Worm (Caenorhabditis elegans): ENCODE data around the gene R13D11.1.
"Not testable (repeated sequence)": the region's sequence is repeated elsewhere in the genome, so short reads cannot be mapped to it uniquely, and the experiment has no call there.

The R13D11.1 gene

DNA sequence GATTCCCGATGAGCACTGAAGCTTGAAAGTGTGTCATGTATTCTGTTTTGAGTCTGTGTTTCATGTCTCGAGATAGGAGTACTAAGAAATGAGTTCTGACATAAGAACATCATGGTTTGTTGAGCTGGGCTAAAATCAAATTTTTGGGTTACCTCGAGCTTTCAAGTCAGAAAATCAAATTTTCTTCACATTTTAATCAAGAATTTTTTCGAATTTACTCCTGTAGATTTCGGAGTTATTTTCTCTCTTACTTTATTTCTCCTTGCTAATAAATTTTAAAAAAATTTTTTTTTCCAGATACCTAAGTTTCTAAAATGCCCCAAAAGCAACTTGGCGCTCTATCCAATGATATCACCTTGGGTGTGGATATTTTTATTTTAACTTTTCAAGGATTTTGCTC is 8.8 kb downstream of the R13D11.1 start, which contains the start of gene F41H8.2:
F41H8.2 (plus strand) TSS at position 301 of the 400 bp plus-strand sequence.
- TF ChIP-seq lin-38 (GFP tag; IDR thresholded peaks at IDR 0.05) (no peak), mxl-3 (GFP tag; optimal IDR thresholded peaks at IDR 0.05) (no peak), Y48G9A.11 (GFP tag; IDR thresholded peaks at IDR 0.05) (no peak), hlh-11 (tag; optimal IDR thresholded peaks at IDR 0.05) (no peak), spr-1 (tag; optimal IDR thresholded peaks at IDR 0.05) (no peak), dpl-1 (GFP tag; optimal IDR thresholded peaks at IDR 0.05) (no peak), zag-1 (tag; optimal IDR thresholded peaks at IDR 0.05) (no peak), php-3 (GFP tag; IDR thresholded peaks at IDR 0.05) (no peak), nhr-42 (GFP tag; IDR thresholded peaks at IDR 0.05) (no peak)

DNA sequence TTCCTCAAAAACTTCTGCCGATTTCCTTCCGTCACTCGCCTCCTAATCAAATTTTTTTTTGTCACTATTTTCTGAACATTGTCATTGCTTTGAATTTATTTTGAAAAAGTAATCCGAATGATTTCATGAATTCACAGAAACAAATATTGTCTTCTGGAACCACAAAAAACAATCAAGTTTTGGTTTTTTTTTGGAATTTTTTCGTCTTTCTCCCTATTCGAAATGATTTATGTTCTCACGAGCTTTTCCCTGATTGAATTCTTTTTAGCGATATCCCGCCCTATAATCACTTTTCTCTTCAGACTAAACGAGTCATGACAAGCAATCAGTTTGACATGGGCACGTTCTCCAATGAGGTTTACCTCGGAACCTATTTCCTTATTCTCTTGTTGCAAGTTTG is 16.1 kb downstream of the R13D11.1 start, which contains the start of gene F41H8.1:
F41H8.1 (plus strand) TSS at position 301 of the 400 bp plus-strand sequence.
- TF ChIP-seq spr-1 (tag; optimal IDR thresholded peaks at IDR 0.05) = no peak
- TF ChIP-seq unc-39 (tag; optimal IDR thresholded peaks at IDR 0.05) = no peak
- TF ChIP-seq T26A8.4 (GFP tag; IDR thresholded peaks at IDR 0.05) = no peak
- no peak for TF ChIP-seq duxl-1 (tag; optimal IDR thresholded peaks at IDR 0.05; ENCODE audit: poor library complexity)
- no peak for TF ChIP-seq lim-7 (GFP tag; IDR thresholded peaks at IDR 0.05)
- TF ChIP-seq jun-1 (tag; optimal IDR thresholded peaks at IDR 0.05) = no peak
- TF ChIP-seq lsy-2 (tag; optimal IDR thresholded peaks at IDR 0.05) = no peak
- no peak for TF ChIP-seq unc-130 (GFP tag; optimal IDR thresholded peaks at IDR 0.05)
- no peak for TF ChIP-seq daf-8 (GFP tag; IDR thresholded peaks at IDR 0.05)
- TF ChIP-seq daf-19 (GFP tag; conservative IDR thresholded peaks at IDR 0.05) = no peak
- TF ChIP-seq nhr-41 (GFP tag; IDR thresholded peaks at IDR 0.05) = no peak

DNA sequence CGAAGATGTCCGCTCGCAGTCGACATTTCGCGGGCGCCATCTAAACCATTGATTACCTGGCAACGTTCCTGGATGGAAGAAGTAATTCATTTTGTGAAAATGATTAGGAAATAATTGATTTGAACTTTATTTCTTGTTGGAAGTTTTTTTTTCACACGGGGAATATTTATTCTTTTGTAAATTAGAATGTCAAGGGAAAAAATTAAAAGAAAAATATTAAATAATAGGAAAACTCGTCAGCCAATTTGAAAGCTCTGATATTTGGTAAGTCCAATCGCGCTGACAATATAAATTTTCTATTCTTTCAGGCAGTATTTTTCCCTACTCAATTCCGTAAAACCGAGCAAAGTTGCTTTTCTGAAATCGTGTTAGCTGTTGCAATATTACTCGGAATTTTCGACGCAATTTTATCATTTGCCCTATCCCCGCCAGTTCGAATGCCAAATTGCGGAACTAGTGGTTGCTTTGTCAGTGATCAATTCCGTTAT is 21.7 kb downstream of the R13D11.1 start, which contains the start of the genes K09C6.7 and K09C6.10:
K09C6.7 (minus strand) TSS at position 101 of the 488 bp plus-strand sequence.
K09C6.10 (plus strand) TSS at position 438 of the 488 bp plus-strand sequence.
- TF ChIP-seq Y48G9A.11 (GFP tag; IDR thresholded peaks at IDR 0.05); lin-38 (GFP tag; IDR thresholded peaks at IDR 0.05); nhr-77 (tag; optimal IDR thresholded peaks at IDR 0.05): not testable (repeated sequence)

DNA sequence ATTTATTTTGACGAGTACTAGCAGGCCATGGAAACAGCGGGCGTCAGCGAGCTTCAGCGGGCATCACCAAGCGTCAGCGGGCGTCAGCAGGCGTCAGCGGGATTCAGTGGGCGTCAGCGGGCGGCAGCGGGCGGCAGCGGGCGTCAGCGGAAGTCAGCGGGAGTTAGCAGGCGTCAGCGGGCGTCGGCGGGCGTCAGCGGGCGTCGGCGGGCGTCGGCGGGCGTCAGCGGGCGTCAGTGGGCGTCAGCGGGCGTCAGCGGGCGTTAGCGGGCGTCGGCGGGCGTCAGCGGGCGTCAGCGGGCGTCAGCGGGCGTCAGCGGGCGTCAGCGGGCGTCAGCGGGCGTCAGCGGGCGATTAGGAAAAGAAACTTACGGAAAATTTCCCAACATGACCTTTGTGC is 25.3 kb downstream of the R13D11.1 start:
- TF ChIP-seq pha-4 (GFP tag; IDR thresholded peaks at IDR 0.05) (peak; percentile 83; the same call in 1 of the 2 replicates), pha-4 (tag; optimal IDR thresholded peaks at IDR 0.05) (no peak), set-16 (GFP tag; IDR thresholded peaks at IDR 0.05) (peak; percentile 99), mxl-3 (GFP tag; optimal IDR thresholded peaks at IDR 0.05) (no peak), egl-43 (GFP tag; IDR thresholded peaks at IDR 0.05) (peak; percentile 62; the same call in 1 of the 2 replicates)

DNA sequence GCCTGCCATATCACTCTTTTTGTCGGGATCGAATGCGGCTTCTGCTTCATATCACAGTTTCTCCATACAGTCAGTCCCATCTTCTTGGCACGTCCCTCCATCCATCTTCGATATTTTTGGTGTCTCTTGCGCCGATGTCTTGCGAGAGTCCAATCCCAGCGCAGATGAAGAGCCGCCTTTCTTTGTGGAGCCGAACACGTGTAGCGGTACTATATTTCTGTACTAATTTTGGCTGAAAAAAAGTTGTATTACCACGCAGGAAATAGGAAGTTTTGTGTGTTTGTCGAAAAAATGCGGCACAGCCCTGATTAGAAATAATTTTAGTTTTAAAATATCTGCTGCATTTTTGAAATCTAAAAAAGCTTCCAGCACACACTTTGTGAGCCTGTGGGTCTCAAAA is 25.8 kb downstream of the R13D11.1 start, which contains the start of gene K09C6.8:
K09C6.8 (minus strand) TSS at position 101 of the 400 bp plus-strand sequence.
- not testable (repeated sequence) for TF ChIP-seq nhr-237 (tag; optimal IDR thresholded peaks at IDR 0.05); spr-1 (tag; optimal IDR thresholded peaks at IDR 0.05); duxl-1 (tag; optimal IDR thresholded peaks at IDR 0.05; ENCODE audit: poor library complexity)

DNA sequence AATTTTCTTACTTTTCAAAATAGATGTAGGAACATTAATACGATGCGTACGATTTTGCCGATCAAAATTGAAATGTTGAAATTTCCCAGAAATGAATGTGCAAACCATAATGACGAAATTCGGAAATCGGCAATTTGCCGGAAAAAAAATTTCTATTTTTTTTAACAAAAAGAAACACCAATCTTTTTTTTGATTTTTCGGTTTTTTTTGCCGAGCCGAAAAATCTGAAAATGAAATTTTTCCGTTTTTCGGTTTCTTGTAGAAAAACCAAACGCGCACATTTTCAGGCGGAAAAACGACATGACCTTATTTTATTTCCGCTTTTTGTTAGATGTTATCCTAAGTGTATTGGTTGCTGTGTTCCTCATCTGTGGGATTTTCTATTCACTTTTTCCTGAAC is 30.2 kb downstream of the R13D11.1 start, which contains the start of gene srbc-13:
srbc-13 (plus strand) TSS at position 301 of the 400 bp plus-strand sequence.
- TF ChIP-seq dmd-6 (GFP tag; IDR thresholded peaks at IDR 0.05) (no peak), zfp-3 (GFP tag; conservative IDR thresholded peaks at IDR 0.05) (no peak)

DNA sequence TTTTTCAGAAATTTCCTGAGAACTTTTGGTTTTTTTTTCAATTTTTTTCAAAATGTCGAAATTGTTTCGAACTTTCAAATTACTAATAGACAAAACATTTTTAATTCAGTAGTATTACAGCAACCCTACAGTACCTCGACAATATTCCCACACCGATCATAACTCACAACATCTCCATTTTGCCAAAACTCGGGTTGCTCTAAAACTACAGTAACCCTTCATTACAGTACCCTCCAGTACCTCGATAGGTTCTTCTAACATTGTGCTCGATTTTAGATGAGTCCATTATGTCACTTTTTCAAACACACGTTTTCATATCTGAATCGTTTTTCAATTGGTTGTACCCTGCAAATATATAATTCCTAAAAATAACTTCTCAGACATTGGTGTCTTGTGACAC is 31.8 kb downstream of the R13D11.1 start:
- no peak for TF ChIP-seq fos-1 (tag; optimal IDR thresholded peaks at IDR 0.05)
- no peak for TF ChIP-seq lin-29 (GFP tag; IDR thresholded peaks at IDR 0.05)
- no peak for TF ChIP-seq lin-1 (GFP tag; IDR thresholded peaks at IDR 0.05)
- no peak for TF ChIP-seq zip-2 (tag; optimal IDR thresholded peaks at IDR 0.05)
- no peak for TF ChIP-seq nhr-102 (tag; optimal IDR thresholded peaks at IDR 0.05)
- TF ChIP-seq vab-7 (GFP tag; IDR thresholded peaks at IDR 0.05) = no peak
- TF ChIP-seq F10B5.3 (tag; optimal IDR thresholded peaks at IDR 0.05) = no peak
- no peak for TF ChIP-seq daf-16 (GFP tag; optimal IDR thresholded peaks at IDR 0.05)
- TF ChIP-seq daf-16 (tag; optimal IDR thresholded peaks at IDR 0.05) = no peak
- no peak for TF ChIP-seq T20F7.1 (GFP tag; optimal IDR thresholded peaks at IDR 0.05)
- no peak for TF ChIP-seq zag-1 (tag; optimal IDR thresholded peaks at IDR 0.05)
- TF ChIP-seq daf-12 (tag; optimal IDR thresholded peaks at IDR 0.05) = no peak
- TF ChIP-seq sdz-12 (GFP tag; optimal IDR thresholded peaks at IDR 0.05) = no peak
- TF ChIP-seq pha-4 (GFP tag; IDR thresholded peaks at IDR 0.05) = no peak
- no peak for TF ChIP-seq pha-4 (tag; optimal IDR thresholded peaks at IDR 0.05)
- no peak for TF ChIP-seq mdt-29 (GFP tag; IDR thresholded peaks at IDR 0.05)
- no peak for TF ChIP-seq nhr-42 (GFP tag; IDR thresholded peaks at IDR 0.05)

Measured in whole organism, L4 larva.